Fruit fly (Drosophila melanogaster) S2 (cell line): ENCODE measurements around the gene LManI.

Experiments
- CG8478 ChIP-seq: fragments of >200 bp; optimal IDR thresholded peaks from 2 replicates; lab custom pipeline; 2018
- CTCF ChIP-seq, 2 experiments: fragments of >200 bp; optimal IDR thresholded peaks; 2 replicates each; lab custom pipeline; 2018

DNA sequence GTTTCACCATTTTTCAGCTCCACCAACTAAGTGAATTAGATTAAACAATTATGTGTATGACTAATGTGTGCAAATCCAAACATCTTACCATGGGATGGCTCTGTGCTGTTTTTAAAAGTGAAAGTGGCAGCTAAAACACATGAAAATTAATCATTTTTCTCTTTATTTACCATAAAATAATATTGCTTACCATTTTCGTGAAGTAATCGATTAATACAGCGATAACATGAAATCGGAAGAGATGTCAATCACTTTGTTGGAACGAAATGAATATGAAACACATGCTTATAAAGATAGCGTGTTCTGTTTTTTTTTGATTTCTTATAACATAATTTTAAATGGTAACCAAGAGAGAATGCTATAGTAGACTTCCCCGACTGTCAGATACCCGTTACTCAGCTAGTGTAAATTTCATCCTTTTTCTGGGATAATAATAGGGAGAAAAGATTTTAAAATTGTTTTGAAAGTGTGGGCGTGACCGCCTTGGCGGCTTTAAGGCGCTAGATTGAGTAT lies 53.2 kb downstream of the LManI start:
- TF ChIP-seq CG8478 (lab: Kevin White, UChicago) (no peak), CTCF (optimal IDR thresholded peaks at IDR 0.05; lab: Kevin White, UChicago) (no peak)
